In the genomic region with DNA sequence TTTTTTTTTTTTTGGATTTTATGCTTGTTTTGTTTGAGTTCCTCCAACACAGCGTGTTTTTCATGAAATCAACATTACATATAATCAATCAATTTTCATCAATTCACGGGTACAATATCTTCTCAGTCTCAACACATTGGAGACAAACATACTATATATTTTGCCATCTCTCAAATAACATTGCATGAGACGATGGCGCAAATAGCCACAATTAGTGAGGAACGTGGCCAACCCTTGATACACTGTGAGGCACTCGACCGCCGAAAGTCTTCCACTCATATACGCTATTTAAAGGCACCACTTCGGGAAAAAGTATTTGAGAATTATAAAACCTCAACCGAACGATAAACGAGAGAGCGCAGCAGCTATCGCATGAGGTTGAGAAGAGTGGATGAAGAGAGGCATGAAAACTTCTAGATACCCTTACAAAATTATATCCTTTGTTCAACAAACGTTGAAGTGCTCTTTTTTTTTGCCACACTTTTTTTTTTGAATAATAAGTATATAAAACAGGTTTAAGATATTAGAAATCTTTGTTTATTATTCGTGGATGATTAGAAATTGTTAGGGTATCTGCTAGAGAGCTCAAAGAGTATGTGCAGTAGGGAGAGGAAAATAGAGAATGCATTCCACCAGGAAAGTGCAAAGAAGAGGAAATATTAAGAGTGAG, we compare ENCODE assay signal across 5 fruit fly cellular contexts.
TF ChIP-seq lines count a peak whose summit lies in the region.

No protein-coding gene starts in this region.

TF ChIP-seq in whole organism, adult, 20 proteins besides CTCF, POLR2A, EP300 and RAD21 (continued from another document):
- peak; percentile 12 for TF ChIP-seq Crg-1 (GFP tag; optimal IDR thresholded peaks at IDR 0.05; lab: Kevin White, UChicago)
TF ChIP-seq in whole organism, adult: peak in this region for 13.

TF ChIP-seq in whole organism, embryonic, 481 proteins besides CTCF, POLR2A, EP300 and RAD21 (continued from another document and continues in another):
- TF ChIP-seq chm (GFP tag; IDR thresholded peaks at IDR 0.05; lab: Robert Waterston, UW) (peak; percentile 96), wek (GFP tag; optimal IDR thresholded peaks at IDR 0.05; lab: Kevin White, UChicago) (no peak), slou (GFP tag; optimal IDR thresholded peaks at IDR 0.05; lab: Kevin White, UChicago) (no peak), abd-A (tag; optimal IDR thresholded peaks at IDR 0.05; lab: Kevin White, UChicago) (no peak), CG9609 (GFP tag; optimal IDR thresholded peaks at IDR 0.05; lab: Kevin White, UChicago) (peak; percentile 65), ara (GFP tag; IDR thresholded peaks at IDR 0.05; lab: Robert Waterston, UW) (peak; percentile 86), pum (GFP tag; optimal IDR thresholded peaks at IDR 0.05; lab: Kevin White, UChicago) (peak; percentile 47), al (GFP tag; IDR thresholded peaks at IDR 0.05; lab: Robert Waterston, UW) (0 out of 2 replicates have a peak, but pooled peaks have one; percentile 16), CG15601 (tag; optimal IDR thresholded peaks at IDR 0.05; lab: Kevin White, UChicago) (peak; percentile 93), NC2α (GFP tag; optimal IDR thresholded peaks at IDR 0.05; lab: Kevin White, UChicago) (peak; percentile 59), CkIIα-i1 (GFP tag; IDR thresholded peaks at IDR 0.05; lab: Robert Waterston, UW) (no peak), jing (GFP tag; optimal IDR thresholded peaks at IDR 0.05; lab: Kevin White, UChicago) (peak; percentile 69), CG7963 (GFP tag; IDR thresholded peaks at IDR 0.05; lab: Robert Waterston, UW; ENCODE audit: partially characterized antibody) (peak; percentile 53; the same call in 1 of the 3 replicates), kah (GFP tag; optimal IDR thresholded peaks at IDR 0.05; lab: Kevin White, UChicago) (peak; percentile 62), CG15011 (GFP tag; optimal IDR thresholded peaks at IDR 0.05; lab: Kevin White, UChicago) (peak; percentile 56), jumu (GFP tag; optimal IDR thresholded peaks at IDR 0.05; lab: Kevin White, UChicago) (no peak), cwo (GFP tag; optimal IDR thresholded peaks at IDR 0.05; lab: Kevin White, UChicago) (peak; percentile 45), H2.0 (GFP tag; IDR thresholded peaks at IDR 0.05; lab: Robert Waterston, UW) (peak; percentile 85), CG18262 (tag; optimal IDR thresholded peaks at IDR 0.05; lab: Kevin White, UChicago) (peak; percentile 94), CG3281 (GFP tag; optimal IDR thresholded peaks at IDR 0.05; lab: Kevin White, UChicago) (peak; percentile 54), ab (GFP tag; optimal IDR thresholded peaks at IDR 0.05; lab: Kevin White, UChicago) (no peak), CG14710 (tag; optimal IDR thresholded peaks at IDR 0.05; lab: Kevin White, UChicago) (peak; percentile 87), CG9797 (GFP tag; optimal IDR thresholded peaks at IDR 0.05; lab: Kevin White, UChicago) (no peak), CrebB (tag; optimal IDR thresholded peaks at IDR 0.05; lab: Kevin White, UChicago) (peak; percentile 66), ato (GFP tag; IDR thresholded peaks at IDR 0.05; lab: Robert Waterston, UW; ENCODE audit: partially characterized antibody) (no peak), row (GFP tag; IDR thresholded peaks at IDR 0.05; lab: Robert Waterston, UW) (peak; percentile 95), gem (tag; optimal IDR thresholded peaks at IDR 0.05; lab: Kevin White, UChicago) (peak; percentile 95), dimm (GFP tag; IDR thresholded peaks at IDR 0.05; lab: Robert Waterston, UW) (peak; percentile 82), ac (GFP tag; optimal IDR thresholded peaks at IDR 0.05; lab: Kevin White, UChicago) (peak; percentile 36), fu2 (GFP tag; optimal IDR thresholded peaks at IDR 0.05; lab: Kevin White, UChicago) (no peak)

TF ChIP-seq in whole organism, prepupa, 60 proteins besides CTCF, POLR2A, EP300 and RAD21 (continued from another document and continues in another):
- TF ChIP-seq net (GFP tag; optimal IDR thresholded peaks at IDR 0.05; lab: Kevin White, UChicago) = peak; percentile 91
- peak; percentile 79 for TF ChIP-seq spab (GFP tag; optimal IDR thresholded peaks at IDR 0.05; lab: Kevin White, UChicago)
- peak; percentile 92 for TF ChIP-seq CG6792 (GFP tag; optimal IDR thresholded peaks at IDR 0.05; lab: Kevin White, UChicago)
- TF ChIP-seq CG3919 (GFP tag; optimal IDR thresholded peaks at IDR 0.05; lab: Kevin White, UChicago) = peak; percentile 93
- TF ChIP-seq CG9139 (GFP tag; optimal IDR thresholded peaks at IDR 0.05; lab: Kevin White, UChicago) = peak; percentile 70
- peak; percentile 93 for TF ChIP-seq Hr4 (GFP tag; optimal IDR thresholded peaks at IDR 0.05; lab: Kevin White, UChicago)
- peak; percentile 81 for TF ChIP-seq CG6808 (GFP tag; optimal IDR thresholded peaks at IDR 0.05; lab: Kevin White, UChicago)
- peak; percentile 83 for TF ChIP-seq CG31627 (GFP tag; optimal IDR thresholded peaks at IDR 0.05; lab: Kevin White, UChicago)
- TF ChIP-seq topi (GFP tag; optimal IDR thresholded peaks at IDR 0.05; lab: Kevin White, UChicago) = peak; percentile 93
- peak; percentile 62 for TF ChIP-seq Blimp-1 (GFP tag; optimal IDR thresholded peaks at IDR 0.05; lab: Kevin White, UChicago)
- peak; percentile 95 for TF ChIP-seq CG6276 (GFP tag; optimal IDR thresholded peaks at IDR 0.05; lab: Kevin White, UChicago)
- TF ChIP-seq cyc (GFP tag; optimal IDR thresholded peaks at IDR 0.05; lab: Kevin White, UChicago) = peak; percentile 86
- no peak for TF ChIP-seq Hr38 (GFP tag; optimal IDR thresholded peaks at IDR 0.05; lab: Kevin White, UChicago)
- peak; percentile 98 for TF ChIP-seq Eip78C (GFP tag; lab: Kevin White, UChicago)
- peak; percentile 72 for TF ChIP-seq CG11902 (GFP tag; optimal IDR thresholded peaks at IDR 0.05; lab: Kevin White, UChicago)
- peak; percentile 87 for TF ChIP-seq CG16779 (tag; optimal IDR thresholded peaks at IDR 0.05; lab: Kevin White, UChicago)
- peak; percentile 93 for TF ChIP-seq acj6 (GFP tag; optimal IDR thresholded peaks at IDR 0.05; lab: Kevin White, UChicago)
- TF ChIP-seq CG10669 (GFP tag; optimal IDR thresholded peaks at IDR 0.05; lab: Kevin White, UChicago) = peak; percentile 87
- peak; percentile 70 to 91 for TF ChIP-seq salr (GFP tag; optimal IDR thresholded peaks at IDR 0.05; lab: Kevin White, UChicago)
- peak; percentile 94 for TF ChIP-seq OdsH (GFP tag; optimal IDR thresholded peaks at IDR 0.05; lab: Kevin White, UChicago)
- TF ChIP-seq CG8119 (GFP tag; IDR thresholded peaks at IDR 0.05; lab: Robert Waterston, UW) = peak; percentile 98
- TF ChIP-seq fd85E (GFP tag; optimal IDR thresholded peaks at IDR 0.05; lab: Kevin White, UChicago) = peak; percentile 42
- peak; percentile 94 for TF ChIP-seq Gug (GFP tag; IDR thresholded peaks at IDR 0.05; lab: Robert Waterston, UW)
- peak; percentile 89 for TF ChIP-seq dac (GFP tag; optimal IDR thresholded peaks at IDR 0.05; lab: Kevin White, UChicago)
- no peak for TF ChIP-seq fkh (GFP tag; optimal IDR thresholded peaks at IDR 0.05; lab: Kevin White, UChicago)
- peak; percentile 95 for TF ChIP-seq pdm3 (GFP tag; optimal IDR thresholded peaks at IDR 0.05; lab: Kevin White, UChicago)
- peak; percentile 92 for TF ChIP-seq CG34406 (GFP tag; optimal IDR thresholded peaks at IDR 0.05; lab: Kevin White, UChicago)
- TF ChIP-seq CG11294 (GFP tag; IDR thresholded peaks at IDR 0.05; lab: Robert Waterston, UW) = peak; percentile 90
- peak; percentile 83 for TF ChIP-seq CG1621 (tag; optimal IDR thresholded peaks at IDR 0.05; lab: Kevin White, UChicago)
- peak; percentile 74 for TF ChIP-seq Eip93F (GFP tag; optimal IDR thresholded peaks at IDR 0.05; lab: Kevin White, UChicago)
- peak; percentile 76 for TF ChIP-seq Met (GFP tag; optimal IDR thresholded peaks at IDR 0.05; lab: Kevin White, UChicago)
- TF ChIP-seq Ets96B (tag; optimal IDR thresholded peaks at IDR 0.05; lab: Kevin White, UChicago) = peak; percentile 87

TF ChIP-seq in whole organism, pupa, 21 proteins besides CTCF, POLR2A, EP300 and RAD21 (continued from another document):
- TF ChIP-seq CG17806 (tag; optimal IDR thresholded peaks at IDR 0.05; lab: Kevin White, UChicago) (peak; percentile 93), CG32121 (GFP tag; IDR thresholded peaks at IDR 0.05; lab: Robert Waterston, UW) (peak; percentile 93)
TF ChIP-seq in whole organism, pupa: peak in this region for 21.

TF ChIP-seq in whole organism, wandering third instar larva, 38 proteins besides CTCF, POLR2A, EP300 and RAD21 (continued from another document):
- TF ChIP-seq jim (GFP tag; optimal IDR thresholded peaks at IDR 0.05; lab: Kevin White, UChicago) = no peak
- TF ChIP-seq Mio (GFP tag; optimal IDR thresholded peaks at IDR 0.05; lab: Kevin White, UChicago) = no peak
- TF ChIP-seq Hnf4 (GFP tag; optimal IDR thresholded peaks at IDR 0.05; lab: Kevin White, UChicago) = peak; percentile 82
- no peak for TF ChIP-seq Dfd (GFP tag; optimal IDR thresholded peaks at IDR 0.05; lab: Kevin White, UChicago)
- no peak for TF ChIP-seq usp (GFP tag; optimal IDR thresholded peaks at IDR 0.05; lab: Kevin White, UChicago)
- TF ChIP-seq Dif (GFP tag; optimal IDR thresholded peaks at IDR 0.05; lab: Kevin White, UChicago; ENCODE audit: partially characterized antibody) = no peak
- peak; percentile 62 for TF ChIP-seq Rel (GFP tag; optimal IDR thresholded peaks at IDR 0.05; lab: Kevin White, UChicago)
- TF ChIP-seq Rel (tag; optimal IDR thresholded peaks at IDR 0.05; lab: Kevin White, UChicago) = no peak
- TF ChIP-seq dmrt93B (GFP tag; optimal IDR thresholded peaks at IDR 0.05; lab: Kevin White, UChicago) = peak; percentile 74
- TF ChIP-seq Jra (GFP tag; optimal IDR thresholded peaks at IDR 0.05; lab: Kevin White, UChicago) = peak; percentile 34
- TF ChIP-seq fru (GFP tag; optimal IDR thresholded peaks at IDR 0.05; lab: Kevin White, UChicago) = peak; percentile 81
- TF ChIP-seq CrebA (GFP tag; optimal IDR thresholded peaks at IDR 0.05; lab: Kevin White, UChicago; ENCODE audit: borderline replicate concordance) = peak; percentile 19
- TF ChIP-seq lola (GFP tag; optimal IDR thresholded peaks at IDR 0.05; lab: Kevin White, UChicago) = no peak
- no peak for TF ChIP-seq CG32264 (GFP tag; optimal IDR thresholded peaks at IDR 0.05; lab: Kevin White, UChicago)
- no peak for TF ChIP-seq N (GFP tag; optimal IDR thresholded peaks at IDR 0.05; lab: Kevin White, UChicago)
- no peak for TF ChIP-seq GATAd (GFP tag; optimal IDR thresholded peaks at IDR 0.05; lab: Kevin White, UChicago)
- TF ChIP-seq pan (optimal IDR thresholded peaks at IDR 0.05; lab: Kevin White, UChicago) = no peak
- TF ChIP-seq ey (GFP tag; optimal IDR thresholded peaks at IDR 0.05; lab: Kevin White, UChicago) = peak; percentile 86
- peak; percentile 56 for TF ChIP-seq HLH106 (tag; optimal IDR thresholded peaks at IDR 0.05; lab: Kevin White, UChicago)
TF ChIP-seq in whole organism, wandering third instar larva: peak in this region for 21.
